Fruit fly (Drosophila melanogaster) whole organism, prepupa: ENCODE measurements around the gene CG12507.

Experiments
- CG16779 ChIP-seq: fragments of 200-800 bp; sonication (Bioruptor generic); optimal IDR thresholded peaks from 3 replicates; lab custom pipeline; 2017; ENCODE audit warnings: missing biosample characterization, mild to moderate bottlenecking, missing genetic modification characterization
- CG6792 ChIP-seq: fragments of 200-800 bp; sonication (Bioruptor generic); optimal IDR thresholded peaks from 3 replicates; lab custom pipeline; 2016; ENCODE audit warnings: missing biosample characterization, missing genetic modification characterization
- CG6854 ChIP-seq: fragments of 200-800 bp; sonication (Bioruptor generic); optimal IDR thresholded peaks from 2 replicates; lab custom pipeline; 2017; ENCODE audit warnings: missing biosample characterization, mild to moderate bottlenecking, missing genetic modification characterization
- Eip75B ChIP-seq: fragments of 200-800 bp; sonication (Bioruptor generic); optimal IDR thresholded peaks from 3 replicates; lab custom pipeline; 2016; ENCODE audit warnings: missing biosample characterization, missing genetic modification characterization
- Gug ChIP-seq: fragments of 200-800 bp; sonication (Bioruptor generic); IDR thresholded peaks from 2 replicates; pipeline ENCODE4 v1.3.6; 2022; ENCODE audit warnings: missing biosample characterization, missing genetic modification characterization
- Hr39 ChIP-seq: fragments of 200-800 bp; sonication (Bioruptor generic); optimal IDR thresholded peaks from 2 replicates; lab custom pipeline; 2016; ENCODE audit warnings: missing biosample characterization, missing genetic modification characterization
- OdsH ChIP-seq: fragments of 200-800 bp; sonication (Bioruptor generic); optimal IDR thresholded peaks from 3 replicates; lab custom pipeline; 2016; ENCODE audit warnings: missing biosample characterization, missing genetic modification characterization
- Smox ChIP-seq: fragments of 200-800 bp; sonication (Bioruptor generic); optimal IDR thresholded peaks from 3 replicates; lab custom pipeline; 2016; ENCODE audit warnings: missing biosample characterization, missing genetic modification characterization
- Sox102F ChIP-seq: fragments of 200-800 bp; sonication (Bioruptor generic); optimal IDR thresholded peaks from 2 replicates; lab custom pipeline; 2016; ENCODE audit warnings: missing biosample characterization, mild to moderate bottlenecking, missing genetic modification characterization
- Sox15 ChIP-seq: fragments of 200-800 bp; sonication (Bioruptor generic); optimal IDR thresholded peaks from 3 replicates; lab custom pipeline; 2016; ENCODE audit warnings: missing biosample characterization, missing genetic modification characterization
- net ChIP-seq: fragments of 200-800 bp; sonication (Bioruptor generic); optimal IDR thresholded peaks from 3 replicates; lab custom pipeline; 2016; ENCODE audit warnings: missing biosample characterization, missing genetic modification characterization
- spab ChIP-seq: fragments of 200-800 bp; sonication (Bioruptor generic); optimal IDR thresholded peaks from 2 replicates; lab custom pipeline; 2017; ENCODE audit warnings: missing biosample characterization, mild to moderate bottlenecking, missing genetic modification characterization, missing genetic modification reagents
- svp ChIP-seq: fragments of 200-800 bp; sonication (Bioruptor generic); peaks from one replicate; lab custom pipeline; 2016; ENCODE audit warnings: missing biosample characterization, missing genetic modification characterization

- TF ChIP-seq OdsH = peak; percentile 38
- TF ChIP-seq Sox15 (GFP tag; lab: Kevin White, UChicago) = no peak
- TF ChIP-seq Sox102F = peak; percentile 24
- no peak for TF ChIP-seq spab (GFP tag; lab: Kevin White, UChicago)
- no peak for TF ChIP-seq CG6854
- TF ChIP-seq Eip75B (GFP tag; lab: Kevin White, UChicago) = peak; percentile 18
- peak; percentile 20 for TF ChIP-seq CG6792
- no peak for TF ChIP-seq CG16779 (tag; lab: Kevin White, UChicago)
- peak; percentile 34 for TF ChIP-seq Smox (GFP tag; lab: Kevin White, UChicago)
- peak; percentile 83 for TF ChIP-seq svp
- TF ChIP-seq net = no peak
- no peak for TF ChIP-seq Gug
- peak; percentile 26 for TF ChIP-seq Hr39 (GFP tag; lab: Kevin White, UChicago)
Observed at dm6 chrX:16285186-16285585, 18.8 kb upstream of the CG12507 start.
